Fruit fly (Drosophila melanogaster) S2 (cell line): Measurements from ENCODE around the gene Rab26.

ENCODE experiments used
- CG8478 ChIP-seq: fragments of >200 bp; optimal IDR thresholded peaks from 2 replicates; lab custom pipeline; 2018
- CTCF ChIP-seq, 2 experiments: fragments of >200 bp; optimal IDR thresholded peaks; 2 replicates each; lab custom pipeline; 2018

DNA sequence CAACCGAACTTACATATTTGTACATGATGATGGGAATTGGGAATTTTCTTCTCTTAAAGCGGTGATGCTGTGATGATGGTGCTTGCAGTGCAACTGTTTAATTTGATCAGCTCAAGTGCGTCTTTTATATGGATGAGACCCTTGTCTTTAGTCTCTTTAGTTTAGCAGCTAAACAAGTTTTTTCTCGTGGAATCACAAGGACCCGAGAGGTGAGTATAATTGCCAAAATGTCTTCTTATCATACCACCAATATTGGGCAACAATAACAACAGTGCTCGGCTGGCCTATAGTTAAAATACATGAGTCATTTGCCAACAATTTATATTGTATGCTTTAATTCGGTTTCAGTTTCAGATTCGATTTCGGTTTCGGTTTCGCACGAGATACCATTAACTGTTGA lies 20.9 kb upstream of the Rab26 start, which contains the start of gene Edg78E:
- TF ChIP-seq CTCF (optimal IDR thresholded peaks at IDR 0.05; lab: Kevin White, UChicago) (no peak), CG8478 (no peak)
